Fruit fly (Drosophila melanogaster) S2 (cell line): ENCODE data around the gene tara.

Experiments used
- CG8478 ChIP-seq: fragments of >200 bp; optimal IDR thresholded peaks from 2 replicates; lab custom pipeline; 2018
- CTCF ChIP-seq, 2 experiments: fragments of >200 bp; optimal IDR thresholded peaks; 2 replicates each; lab custom pipeline; 2018

dm6 chr3R:16288714-16289291, 63.4 kb downstream of the tara start:
- TF ChIP-seq CG8478 (lab: Kevin White, UChicago): no peak
- TF ChIP-seq CTCF (optimal IDR thresholded peaks at IDR 0.05; lab: Kevin White, UChicago): no peak
